Fruit fly (Drosophila melanogaster) whole organism, embryonic: ENCODE data around the gene Spn75F.

ENCODE experiments used
- CG10147 ChIP-seq: fragments of 200-800 bp; sonication (Bioruptor generic); optimal IDR thresholded peaks from 2 replicates; lab custom pipeline; 2019; ENCODE audit warnings: missing biosample characterization, mild to moderate bottlenecking, missing genetic modification characterization, moderate library complexity
- CG10321 ChIP-seq: fragments of 200-800 bp; sonication (Bioruptor generic); IDR thresholded peaks from 2 replicates; pipeline ENCODE4 v1.3.6; 2022; ENCODE audit warnings: missing biosample characterization, missing genetic modification characterization
- CG11093 ChIP-seq: fragments of 200-800 bp; sonication (Bioruptor generic); IDR thresholded peaks from 3 replicates; pipeline ENCODE4 v1.3.6; 2022; ENCODE audit warnings: missing biosample characterization, missing genetic modification characterization
- CG12769 ChIP-seq: fragments of 200-800 bp; sonication (Bioruptor generic); optimal IDR thresholded peaks from 2 replicates; lab custom pipeline; 2019; ENCODE audit warnings: missing biosample characterization, mild to moderate bottlenecking, missing genetic modification characterization, moderate library complexity
- CG17328 ChIP-seq: fragments of 200-800 bp; sonication (Bioruptor generic); IDR thresholded peaks from 2 replicates; pipeline ENCODE4 v1.3.6; 2022; ENCODE audit warnings: missing biosample characterization, missing genetic modification characterization
- CG17802 ChIP-seq: fragments of 200-800 bp; sonication (Bioruptor generic); optimal IDR thresholded peaks from 2 replicates; lab custom pipeline; 2018; ENCODE audit warnings: missing biosample characterization, mild to moderate bottlenecking, missing genetic modification characterization, moderate library complexity
- CG18011 ChIP-seq: fragments of 200-800 bp; sonication (Bioruptor generic); optimal IDR thresholded peaks from 2 replicates; lab custom pipeline; 2017; ENCODE audit warnings: missing biosample characterization, missing genetic modification characterization, mild to moderate bottlenecking, moderate library complexity, missing genotype
- CG18262 ChIP-seq: fragments of 200-800 bp; optimal IDR thresholded peaks from 3 replicates; lab custom pipeline; 2019; ENCODE audit warnings: missing biosample characterization, mild to moderate bottlenecking, missing genetic modification characterization, moderate library complexity
- CG18476 ChIP-seq: fragments of 200-800 bp; sonication (Bioruptor generic); optimal IDR thresholded peaks from 2 replicates; lab custom pipeline; 2016; ENCODE audit warnings: missing biosample characterization, mild to moderate bottlenecking, missing genetic modification characterization
- CG3281 ChIP-seq: fragments of 200-800 bp; sonication (Bioruptor generic); optimal IDR thresholded peaks from 3 replicates; lab custom pipeline; 2017; ENCODE audit warnings: missing biosample characterization, mild to moderate bottlenecking, missing genetic modification characterization
- CG6654 ChIP-seq: fragments of 200-800 bp; sonication (Bioruptor generic); optimal IDR thresholded peaks from 2 replicates; lab custom pipeline; 2017; ENCODE audit warnings: missing biosample characterization, mild to moderate bottlenecking, missing genetic modification characterization
- CG7987 ChIP-seq: fragments of 200-800 bp; sonication (Bioruptor generic); optimal IDR thresholded peaks from 2 replicates; lab custom pipeline; 2018; ENCODE audit warnings: missing biosample characterization, mild to moderate bottlenecking, missing genetic modification characterization, moderate library complexity
- CG8765 ChIP-seq: fragments of 200-800 bp; sonication (Bioruptor generic); IDR thresholded peaks from 2 replicates; pipeline ENCODE4 v1.3.6; 2022; ENCODE audit warnings: missing biosample characterization, missing genetic modification characterization
- CG8944 ChIP-seq: fragments of 200-800 bp; sonication (Bioruptor generic); optimal IDR thresholded peaks from 3 replicates; lab custom pipeline; 2016; ENCODE audit warnings: missing biosample characterization, missing genetic modification characterization
- CG9876 ChIP-seq: fragments of 200-800 bp; sonication (Bioruptor generic); optimal IDR thresholded peaks from 2 replicates; lab custom pipeline; 2016; ENCODE audit warnings: missing biosample characterization, missing genetic modification characterization
- CG9932 ChIP-seq: fragments of 200-800 bp; sonication (Bioruptor generic); IDR thresholded peaks from 2 replicates; pipeline ENCODE4 v1.3.6; 2022; ENCODE audit warnings: missing biosample characterization, missing genetic modification characterization
- CoRest ChIP-seq: fragments of 200-800 bp; sonication (Bioruptor generic); optimal IDR thresholded peaks from 3 replicates; lab custom pipeline; 2018; ENCODE audit warnings: missing biosample characterization, mild to moderate bottlenecking, missing genetic modification characterization, moderate library complexity
- CrebB ChIP-seq: fragments of 200-800 bp; sonication (Bioruptor generic); optimal IDR thresholded peaks from 3 replicates; lab custom pipeline; 2018; ENCODE audit warnings: missing biosample characterization, mild to moderate bottlenecking, missing genetic modification characterization
- D19A ChIP-seq: fragments of 200-800 bp; optimal IDR thresholded peaks from 3 replicates; lab custom pipeline; 2019; ENCODE audit warnings: missing biosample characterization, mild to moderate bottlenecking, missing genetic modification characterization, moderate library complexity
- Dip2 ChIP-seq: fragments of 200-800 bp; sonication (Bioruptor generic); IDR thresholded peaks from 2 replicates; pipeline ENCODE4 v1.3.6; 2022; ENCODE audit warnings: missing biosample characterization, missing genetic modification characterization
- Doc3 ChIP-seq: fragments of 200-800 bp; sonication (Bioruptor generic); IDR thresholded peaks from 3 replicates; pipeline ENCODE4 v1.3.6; 2022; ENCODE audit warnings: missing biosample characterization, missing genetic modification characterization; ENCODE audit not compliant: partially characterized antibody
- Ets65A ChIP-seq: fragments of 200-800 bp; sonication (Bioruptor generic); peaks from one replicate; lab custom pipeline; 2016; ENCODE audit warnings: missing biosample characterization, missing genetic modification characterization
- Gug ChIP-seq: fragments of 200-800 bp; sonication (Bioruptor generic); IDR thresholded peaks from 4 replicates; pipeline ENCODE4 v1.3.6; 2022; ENCODE audit warnings: missing biosample characterization, missing genetic modification characterization
- HLHmδ ChIP-seq: fragments of 200-800 bp; sonication (Bioruptor generic); optimal IDR thresholded peaks from 2 replicates; lab custom pipeline; 2018; ENCODE audit warnings: missing biosample characterization, mild to moderate bottlenecking, missing genetic modification characterization, moderate library complexity
- Jarid2 ChIP-seq: fragments of 200-800 bp; sonication (Bioruptor generic); optimal IDR thresholded peaks from 3 replicates; lab custom pipeline; 2017; ENCODE audit warnings: mild to moderate bottlenecking, missing biosample characterization, missing genetic modification reagents, missing genetic modification characterization
- Kr ChIP-seq: fragments of 200-800 bp; sonication (Bioruptor generic); optimal IDR thresholded peaks from 2 replicates; lab custom pipeline; 2017; ENCODE audit warnings: missing biosample characterization, mild to moderate bottlenecking, missing genetic modification characterization
- MTF-1 ChIP-seq: fragments of 200-800 bp; sonication (Bioruptor generic); optimal IDR thresholded peaks from 2 replicates; lab custom pipeline; 2018; ENCODE audit warnings: missing biosample characterization, mild to moderate bottlenecking, missing genetic modification characterization, borderline replicate concordance
- Med ChIP-seq: fragments of 200-800 bp; sonication (Bioruptor generic); peaks from one replicate; lab custom pipeline; 2016; ENCODE audit warnings: missing biosample characterization, missing genetic modification characterization, mild to moderate bottlenecking, inconsistent platforms, moderate library complexity
- Meics ChIP-seq: fragments of 200-800 bp; sonication (Bioruptor generic); optimal IDR thresholded peaks from 2 replicates; lab custom pipeline; 2017; ENCODE audit warnings: missing biosample characterization, mild to moderate bottlenecking, missing genetic modification characterization
- Sin3A ChIP-seq: fragments of >200 bp; optimal IDR thresholded peaks from 2 replicates; lab custom pipeline; 2018
- Trl ChIP-seq, 3 experiments: fragments of >200 bp in 2 of 3; fragments of 200-800 bp in 1 of 3; sonication (Bioruptor generic) in 1 of 3; optimal IDR thresholded peaks; 2 replicates in 1 of 3; 3 replicates in 2 of 3; lab custom pipeline; 2016 to 2017; ENCODE audit warnings: missing biosample characterization in 1 of 3, missing genetic modification characterization in 1 of 3
- Usf ChIP-seq: fragments of 200-800 bp; sonication (Bioruptor generic); optimal IDR thresholded peaks from 2 replicates; lab custom pipeline; 2017; ENCODE audit warnings: missing genotype, missing biosample characterization, missing genetic modification characterization
- cad ChIP-seq: fragments of >200 bp; optimal IDR thresholded peaks from 2 replicates; lab custom pipeline; 2017; ENCODE audit warnings: missing biosample characterization, missing genetic modification characterization
- cas ChIP-seq: fragments of 200-800 bp; sonication (Bioruptor generic); IDR thresholded peaks from 2 replicates; pipeline ENCODE4 v1.3.6; 2022; ENCODE audit warnings: missing biosample characterization, missing genetic modification characterization
- chm ChIP-seq: fragments of 200-800 bp; sonication (Bioruptor generic); IDR thresholded peaks from 2 replicates; pipeline ENCODE4 v1.3.6; 2022; ENCODE audit warnings: missing biosample characterization, missing genetic modification characterization
- dm ChIP-seq: fragments of 200-800 bp; sonication (Bioruptor generic); optimal IDR thresholded peaks from 3 replicates; lab custom pipeline; 2016; ENCODE audit warnings: missing biosample characterization, missing genetic modification characterization
- eyg ChIP-seq: fragments of 200-800 bp; sonication (Bioruptor generic); optimal IDR thresholded peaks from 3 replicates; lab custom pipeline; 2016; ENCODE audit warnings: missing biosample characterization, missing genetic modification characterization
- fu2 ChIP-seq: fragments of 200-800 bp; sonication (Bioruptor generic); optimal IDR thresholded peaks from 2 replicates; lab custom pipeline; 2016; ENCODE audit warnings: missing biosample characterization, missing genetic modification characterization
- gsb-n ChIP-seq: fragments of 200-800 bp; sonication (Bioruptor generic); optimal IDR thresholded peaks from 3 replicates; lab custom pipeline; 2018; ENCODE audit warnings: missing biosample characterization, mild to moderate bottlenecking, missing genetic modification characterization
- hth ChIP-seq: fragments of >200 bp; optimal IDR thresholded peaks from 2 replicates; lab custom pipeline; 2017; ENCODE audit warnings: inconsistent platforms
- nerfin-2 ChIP-seq: fragments of 200-800 bp; sonication (Bioruptor generic); IDR thresholded peaks from 2 replicates; pipeline ENCODE4 v1.3.6; 2022; ENCODE audit warnings: missing biosample characterization, missing genetic modification characterization; ENCODE audit not compliant: partially characterized antibody
- peb ChIP-seq: fragments of 200-800 bp; sonication (Bioruptor generic); IDR thresholded peaks from 2 replicates; pipeline ENCODE4 v1.3.6; 2022; ENCODE audit warnings: missing biosample characterization, missing genetic modification characterization
- rib ChIP-seq: fragments of 200-800 bp; sonication (Bioruptor generic); IDR thresholded peaks from 2 replicates; pipeline ENCODE4 v1.3.6; 2022; ENCODE audit warnings: missing biosample characterization, missing genetic modification characterization
- schlank ChIP-seq: fragments of 200-800 bp; sonication (Bioruptor generic); optimal IDR thresholded peaks from 2 replicates; lab custom pipeline; 2018; ENCODE audit warnings: missing biosample characterization, mild to moderate bottlenecking, missing genetic modification characterization
- sens ChIP-seq: fragments of 200-800 bp; sonication (Bioruptor generic); peaks from one replicate; lab custom pipeline; 2016; ENCODE audit warnings: missing biosample characterization, missing genetic modification characterization
- sens-2 ChIP-seq: fragments of 200-800 bp; sonication (Bioruptor generic); IDR thresholded peaks from 2 replicates; pipeline ENCODE4 v1.3.6; 2022; ENCODE audit warnings: missing biosample characterization, missing genetic modification characterization
- sna ChIP-seq: fragments of 200-800 bp; sonication (Bioruptor generic); IDR thresholded peaks from 2 replicates; pipeline ENCODE4 v1.3.6; 2022; ENCODE audit warnings: missing biosample characterization, missing genetic modification characterization; ENCODE audit not compliant: partially characterized antibody
- stwl ChIP-seq: fragments of 200-800 bp; sonication (Bioruptor generic); optimal IDR thresholded peaks from 3 replicates; lab custom pipeline; 2018; ENCODE audit warnings: missing biosample characterization, mild to moderate bottlenecking, missing genetic modification characterization, moderate library complexity
- tup ChIP-seq: fragments of 200-800 bp; sonication (Bioruptor generic); optimal IDR thresholded peaks from 2 replicates; lab custom pipeline; 2016; ENCODE audit warnings: missing biosample characterization, mild to moderate bottlenecking, missing genetic modification characterization, moderate library complexity
- yki ChIP-seq: fragments of >200 bp; optimal IDR thresholded peaks from 3 replicates; lab custom pipeline; 2018
- z ChIP-seq: fragments of 200-800 bp; sonication (Bioruptor generic); IDR thresholded peaks from 3 replicates; pipeline ENCODE4 v1.3.6; 2022; ENCODE audit warnings: missing biosample characterization, missing genetic modification characterization

The Spn75F gene

DNA sequence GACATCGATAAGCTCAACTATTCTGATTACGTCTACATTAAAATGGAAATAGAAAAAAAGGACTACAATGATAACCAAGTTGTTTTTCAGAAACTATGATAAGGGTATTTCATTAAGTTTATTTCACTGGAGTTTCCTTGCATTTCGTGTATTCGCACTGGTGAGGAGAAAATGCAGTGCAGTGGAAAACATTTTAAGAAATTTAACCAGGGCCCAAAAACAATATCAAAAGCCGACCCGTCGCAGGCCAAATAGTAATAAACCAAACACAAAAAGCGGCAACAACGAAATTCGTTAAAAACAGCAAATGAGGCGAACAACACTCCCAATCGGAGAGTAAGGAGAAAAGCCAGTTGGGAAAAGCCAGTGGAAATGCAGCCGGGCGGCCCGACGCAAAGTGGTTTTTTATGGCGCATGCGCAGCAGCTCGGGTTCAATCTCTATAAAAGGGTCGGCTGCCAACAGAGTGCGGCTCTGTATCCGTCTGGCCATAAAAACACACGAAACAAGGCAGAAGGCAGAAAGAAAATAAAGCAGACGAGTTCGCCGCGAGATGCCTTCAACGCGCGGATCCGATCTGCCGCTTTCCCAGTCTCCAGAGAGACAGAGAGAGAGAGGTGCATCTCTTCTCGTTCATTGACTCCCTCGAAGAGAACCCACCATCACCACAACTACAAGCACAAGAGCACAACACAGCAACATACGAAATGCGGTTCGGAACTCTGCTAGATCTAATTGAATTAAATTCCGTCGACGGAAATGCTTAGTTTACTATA, 48.4 kb downstream of the Spn75F start (continued):
- TF ChIP-seq Med (GFP tag; lab: Kevin White, UChicago): peak; percentile 33
- 0 out of 2 replicates have a peak, but pooled peaks have one; percentile 15 for TF ChIP-seq rib
- TF ChIP-seq Usf (GFP tag; lab: Kevin White, UChicago): no peak
- no peak for TF ChIP-seq CrebB
- no peak for TF ChIP-seq CG9932 (GFP tag; lab: Robert Waterston, UW)
- no peak for TF ChIP-seq cas
- TF ChIP-seq Gug (GFP tag; lab: Robert Waterston, UW): no peak
- peak; percentile 10 for TF ChIP-seq Kr
- no peak for TF ChIP-seq tup (GFP tag; lab: Kevin White, UChicago)
- TF ChIP-seq CG11093 (GFP tag; lab: Robert Waterston, UW): no peak
- no peak for TF ChIP-seq CG3281 (GFP tag; lab: Kevin White, UChicago)
- TF ChIP-seq CG18011 (GFP tag; lab: Kevin White, UChicago): no peak
- no peak for TF ChIP-seq gsb-n (tag; lab: Kevin White, UChicago)
- TF ChIP-seq schlank (tag; lab: Kevin White, UChicago): no peak
- TF ChIP-seq CG18262: no peak
- no peak for TF ChIP-seq Meics (GFP tag; lab: Kevin White, UChicago)
- TF ChIP-seq CG12769 (tag; lab: Kevin White, UChicago): peak; percentile 40
- no peak for TF ChIP-seq CG17802 (tag; lab: Kevin White, UChicago)
- TF ChIP-seq yki (lab: Kevin White, UChicago): no peak
- TF ChIP-seq dm (GFP tag; lab: Kevin White, UChicago): no peak
- TF ChIP-seq sna (GFP tag; lab: Robert Waterston, UW): no peak
- no peak for TF ChIP-seq Dip2 (GFP tag; lab: Robert Waterston, UW)
- TF ChIP-seq peb (GFP tag; lab: Robert Waterston, UW): no peak
- no peak for TF ChIP-seq fu2 (GFP tag; lab: Kevin White, UChicago)
- TF ChIP-seq z: no peak
- no peak for TF ChIP-seq CG8765
- peak; percentile 91 for TF ChIP-seq cad
- TF ChIP-seq nerfin-2: no peak
- TF ChIP-seq sens (GFP tag; lab: Kevin White, UChicago): peak; percentile 79
- peak; percentile 32 for TF ChIP-seq stwl (tag; lab: Kevin White, UChicago)
- TF ChIP-seq CG10321 (GFP tag; lab: Robert Waterston, UW): no peak
- peak; percentile 40 to 79 for TF ChIP-seq Trl (optimal IDR thresholded peaks at IDR 0.05; lab: Kevin White, UChicago)
- TF ChIP-seq Trl (GFP tag; optimal IDR thresholded peaks at IDR 0.05; lab: Kevin White, UChicago): no peak
- TF ChIP-seq chm (GFP tag; lab: Robert Waterston, UW): no peak
- no peak for TF ChIP-seq CoRest (tag; lab: Kevin White, UChicago)
- no peak for TF ChIP-seq CG18476 (GFP tag; lab: Kevin White, UChicago)
- no peak for TF ChIP-seq Ets65A (GFP tag; lab: Kevin White, UChicago)
- TF ChIP-seq CG7987: no peak
- no peak for TF ChIP-seq Jarid2
- TF ChIP-seq hth: no peak
- no peak for TF ChIP-seq D19A (tag; lab: Kevin White, UChicago)
- TF ChIP-seq HLHmδ (GFP tag; lab: Kevin White, UChicago): no peak
- no peak for TF ChIP-seq Sin3A (lab: Kevin White, UChicago)
- no peak for TF ChIP-seq Doc3
- TF ChIP-seq eyg (GFP tag; lab: Kevin White, UChicago): no peak
- TF ChIP-seq CG6654: no peak
- no peak for TF ChIP-seq CG10147
- TF ChIP-seq CG8944 (GFP tag; lab: Kevin White, UChicago): no peak
- no peak for TF ChIP-seq sens-2 (GFP tag; lab: Robert Waterston, UW)
- no peak for TF ChIP-seq CG9876
- TF ChIP-seq MTF-1 (GFP tag; lab: Kevin White, UChicago): no peak
- TF ChIP-seq CG17328 (GFP tag; lab: Robert Waterston, UW): no peak
